Worm (Caenorhabditis elegans): ENCODE data around the gene Y61A9LA.12.

Y61A9LA.12 gene

DNA sequence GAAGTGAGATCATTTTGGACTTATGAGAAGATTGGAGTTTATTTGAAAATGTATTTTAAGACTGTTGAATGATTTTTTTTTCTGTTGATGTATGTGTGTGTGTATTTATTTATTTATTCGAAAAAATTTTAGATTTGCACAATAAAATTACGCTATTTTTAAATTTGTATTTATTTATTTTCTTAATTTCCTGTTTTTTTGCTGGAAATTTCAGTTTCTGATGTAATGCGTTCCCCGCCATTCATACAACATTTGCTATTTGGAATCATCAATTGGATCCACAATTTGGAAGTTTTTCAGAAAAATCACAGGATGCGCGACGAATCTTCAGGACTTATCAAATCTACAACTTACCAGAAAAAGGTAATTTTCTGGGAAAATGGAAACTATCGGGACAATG is 31.3 kb downstream of the Y61A9LA.12 start, which contains the start of gene Y61A9LA.1:
TSS of gene Y61A9LA.1 (plus strand) at position 301 of the 400 bp plus-strand sequence.
- TF ChIP-seq hmbx-1 (tag; optimal IDR thresholded peaks at IDR 0.05), result no peak
- TF ChIP-seq tra-4 (tag; optimal IDR thresholded peaks at IDR 0.05), result no peak
- no peak for TF ChIP-seq ceh-36 (tag; optimal IDR thresholded peaks at IDR 0.05)
- no peak for TF ChIP-seq tbx-11 (GFP tag; IDR thresholded peaks at IDR 0.05)
- no peak for TF ChIP-seq pes-1 (GFP tag; IDR thresholded peaks at IDR 0.05)

DNA sequence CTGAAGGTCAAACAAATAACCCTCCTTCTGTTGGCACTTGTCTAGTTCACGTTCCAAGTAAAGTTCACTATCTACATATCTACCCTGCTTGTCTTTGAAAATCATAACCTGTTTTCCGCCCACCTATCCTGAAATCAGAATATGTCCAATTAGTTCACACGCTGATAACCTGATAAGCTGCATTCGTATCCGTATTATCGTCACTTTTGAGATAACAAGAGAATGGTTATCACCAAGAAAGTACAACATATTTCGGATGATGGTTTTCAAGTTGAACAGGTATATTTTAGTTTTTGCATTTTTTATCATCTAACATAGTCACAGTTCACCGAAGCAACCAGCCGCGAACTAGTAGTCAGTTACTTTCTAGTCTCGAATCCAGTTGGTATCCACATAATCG is 37.1 kb downstream of the Y61A9LA.12 start:
- TF ChIP-seq scrt-1 (GFP tag; IDR thresholded peaks at IDR 0.05) (no peak), ama-1 (optimal IDR thresholded peaks at IDR 0.05) (no peak), tra-4 (tag; optimal IDR thresholded peaks at IDR 0.05) (no peak), ceh-13 (GFP tag; optimal IDR thresholded peaks at IDR 0.05) (no peak), tbx-37 (GFP tag; conservative IDR thresholded peaks at IDR 0.05) (no peak), sea-1 (GFP tag; conservative IDR thresholded peaks at IDR 0.05) (no peak), hmbx-1 (tag; optimal IDR thresholded peaks at IDR 0.05) (no peak), tbx-11 (GFP tag; IDR thresholded peaks at IDR 0.05) (no peak), flt-1 (GFP tag; IDR thresholded peaks at IDR 0.05) (no peak), hmg-4 (GFP tag; optimal IDR thresholded peaks at IDR 0.05) (no peak), hnd-1 (tag; optimal IDR thresholded peaks at IDR 0.05) (no peak), ceh-36 (tag; optimal IDR thresholded peaks at IDR 0.05) (no peak), F13C5.2 (tag; optimal IDR thresholded peaks at IDR 0.05) (no peak), aly-1 (tag; optimal IDR thresholded peaks at IDR 0.05) (no peak), ets-7 (tag; optimal IDR thresholded peaks at IDR 0.05) (no peak), B0310.2 (tag; optimal IDR thresholded peaks at IDR 0.05) (no peak), pes-1 (GFP tag; IDR thresholded peaks at IDR 0.05) (no peak)

ce11 chrV:4598489-4598888 is 44.8 kb downstream of the Y61A9LA.12 start:
- TF ChIP-seq ets-7 (tag; optimal IDR thresholded peaks at IDR 0.05), result no peak
- no peak for TF ChIP-seq sea-1 (GFP tag; conservative IDR thresholded peaks at IDR 0.05)
- TF ChIP-seq F13C5.2 (tag; optimal IDR thresholded peaks at IDR 0.05), result no peak
- no peak for TF ChIP-seq tbx-11 (GFP tag; IDR thresholded peaks at IDR 0.05)
- TF ChIP-seq pes-1 (GFP tag; IDR thresholded peaks at IDR 0.05), result no peak
- no peak for TF ChIP-seq flt-1 (GFP tag; IDR thresholded peaks at IDR 0.05)
- no peak for TF ChIP-seq tbx-37 (GFP tag; conservative IDR thresholded peaks at IDR 0.05)
- no peak for TF ChIP-seq scrt-1 (GFP tag; IDR thresholded peaks at IDR 0.05)
- TF ChIP-seq aly-1 (tag; optimal IDR thresholded peaks at IDR 0.05), result no peak
- TF ChIP-seq ama-1 (optimal IDR thresholded peaks at IDR 0.05), result no peak
- TF ChIP-seq tra-4 (tag; optimal IDR thresholded peaks at IDR 0.05), result no peak
- TF ChIP-seq hmg-4 (GFP tag; optimal IDR thresholded peaks at IDR 0.05), result no peak
- no peak for TF ChIP-seq B0310.2 (tag; optimal IDR thresholded peaks at IDR 0.05)
- no peak for TF ChIP-seq ceh-13 (GFP tag; optimal IDR thresholded peaks at IDR 0.05)

ce11 chrV:4599225-4599624 is 45.6 kb downstream of the Y61A9LA.12 start:
- TF ChIP-seq ama-1 (optimal IDR thresholded peaks at IDR 0.05) (no peak), tra-4 (tag; optimal IDR thresholded peaks at IDR 0.05) (no peak), ceh-36 (tag; optimal IDR thresholded peaks at IDR 0.05) (no peak), sea-1 (GFP tag; conservative IDR thresholded peaks at IDR 0.05) (no peak), flt-1 (GFP tag; IDR thresholded peaks at IDR 0.05) (no peak), aly-1 (tag; optimal IDR thresholded peaks at IDR 0.05) (no peak)

All from whole organism, early embryonic.